Worm (Caenorhabditis elegans): ENCODE results near the gene kcc-1.

DNA sequence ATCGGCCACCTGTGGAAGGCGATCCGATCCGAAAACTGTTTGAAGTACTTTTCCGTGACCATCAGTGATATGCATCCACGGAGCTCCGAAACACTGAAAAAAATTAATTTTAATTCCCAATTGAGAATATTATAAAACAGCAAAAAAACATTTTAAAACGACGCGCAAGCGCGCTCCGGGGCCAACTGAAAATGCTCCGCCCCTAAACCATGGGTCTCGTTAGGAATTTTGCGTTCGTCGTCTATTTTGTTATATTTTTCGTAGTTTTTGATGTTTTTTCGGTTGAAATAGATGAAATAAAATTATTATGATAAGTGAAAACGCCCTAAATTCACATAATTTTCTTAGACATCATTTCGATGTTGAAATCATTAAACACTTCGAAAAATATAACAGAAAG is 34.5 kb downstream of the kcc-1 start:
- TF ChIP-seq snpc-4 (tag; optimal IDR thresholded peaks at IDR 0.05) = no peak
- no peak for TF ChIP-seq elt-3 (tag; optimal IDR thresholded peaks at IDR 0.05)
- TF ChIP-seq zag-1 (tag; optimal IDR thresholded peaks at IDR 0.05) = no peak
- no peak for TF ChIP-seq lin-39 (tag; optimal IDR thresholded peaks at IDR 0.05)
- no peak for TF ChIP-seq ztf-4 (tag; optimal IDR thresholded peaks at IDR 0.05)
- no peak for TF ChIP-seq nhr-10 (tag; optimal IDR thresholded peaks at IDR 0.05)
- TF ChIP-seq mbf-1 (tag; optimal IDR thresholded peaks at IDR 0.05) = no peak
- no peak for TF ChIP-seq ama-1 (optimal IDR thresholded peaks at IDR 0.05)
- no peak for TF ChIP-seq nhr-237 (tag; optimal IDR thresholded peaks at IDR 0.05)
- no peak for TF ChIP-seq dmd-4 (tag; optimal IDR thresholded peaks at IDR 0.05)
- no peak for TF ChIP-seq ceh-16 (tag; optimal IDR thresholded peaks at IDR 0.05)
- TF ChIP-seq nhr-12 (tag; optimal IDR thresholded peaks at IDR 0.05) = no peak
- no peak for TF ChIP-seq mdl-1 (tag; optimal IDR thresholded peaks at IDR 0.05)
